Worm (Caenorhabditis elegans) whole organism, L4 larva: ENCODE measurements around the gene dre-1.

ENCODE experiments used
- ceh-20 ChIP-seq: fragments of 200-800 bp; sonication (Bioruptor generic); IDR thresholded peaks from 2 replicates; pipeline ENCODE4 v1.3.6; 2022; ENCODE audit warnings: missing genetic modification reagents, missing genetic modification characterization, missing compliant biosample characterization
- ctbp-1 ChIP-seq: fragments of 200-800 bp; sonication (Bioruptor generic); IDR thresholded peaks from 2 replicates; pipeline ENCODE4 v1.3.6; 2022; ENCODE audit warnings: missing genetic modification reagents, missing genetic modification characterization, missing compliant biosample characterization
- daf-16 ChIP-seq, 3 experiments: sonication (generic microtip); optimal IDR thresholded peaks; 2 replicates each; lab custom pipeline; 2016 to 2017; ENCODE audit warnings: missing genetic modification characterization in 3 of 3, missing genetic modification reagents in 3 of 3, mild to moderate bottlenecking in 2 of 3, missing compliant biosample characterization in 2 of 3, missing biosample characterization in 1 of 3, moderate library complexity in 1 of 3
- daf-8 ChIP-seq: fragments of 200-800 bp; sonication (Bioruptor generic); IDR thresholded peaks from 2 replicates; pipeline ENCODE4 v1.3.6; 2022; ENCODE audit warnings: missing genetic modification characterization, missing compliant biosample characterization
- dmd-6 ChIP-seq: fragments of 200-800 bp; sonication (Bioruptor generic); IDR thresholded peaks from 2 replicates; pipeline ENCODE4 v1.3.6; 2022; ENCODE audit warnings: missing genetic modification reagents, missing genetic modification characterization, missing compliant biosample characterization
- dmd-9 ChIP-seq: fragments of 200-800 bp; sonication (Bioruptor generic); IDR thresholded peaks from 2 replicates; pipeline ENCODE4 v1.3.6; 2022; ENCODE audit warnings: missing genetic modification reagents, missing genetic modification characterization, missing compliant biosample characterization
- gei-8 ChIP-seq: fragments of 200-800 bp; sonication (Bioruptor generic); optimal IDR thresholded peaks from 2 replicates; lab custom pipeline; 2018; ENCODE audit warnings: mild to moderate bottlenecking, missing genetic modification characterization, missing compliant biosample characterization
- hlh-11 ChIP-seq: fragments of 200-800 bp; sonication (Bioruptor generic); optimal IDR thresholded peaks from 2 replicates; lab custom pipeline; 2018; ENCODE audit warnings: mild to moderate bottlenecking, missing genetic modification characterization, missing compliant biosample characterization
- hlh-30 ChIP-seq: sonication (generic microtip); optimal IDR thresholded peaks from 2 replicates; lab custom pipeline; 2017; ENCODE audit warnings: antibody characterized with exemption, mild to moderate bottlenecking, missing genetic modification characterization, missing compliant biosample characterization; ENCODE audit not compliant: insufficient read depth
- hmg-1.1 ChIP-seq: fragments of 200-800 bp; sonication (Bioruptor generic); IDR thresholded peaks from 2 replicates; pipeline ENCODE4 v1.3.6; 2022; ENCODE audit warnings: missing genetic modification reagents, missing genetic modification characterization, missing compliant biosample characterization
- jun-1 ChIP-seq: fragments of 150-350 bp; optimal IDR thresholded peaks from 2 replicates; lab custom pipeline; 2014; ENCODE audit warnings: missing biosample characterization, missing genetic modification reagents, missing genetic modification characterization
- lin-1 ChIP-seq: fragments of 200-800 bp; sonication (Bioruptor generic); IDR thresholded peaks from 2 replicates; pipeline ENCODE4 v1.3.6; 2022; ENCODE audit warnings: missing genetic modification reagents, missing genetic modification characterization, missing compliant biosample characterization
- lir-3 ChIP-seq: sonication (generic microtip); optimal IDR thresholded peaks from 2 replicates; lab custom pipeline; 2016; ENCODE audit warnings: mild to moderate bottlenecking, missing genetic modification characterization, missing compliant biosample characterization
- madf-9 ChIP-seq: fragments of 200-800 bp; sonication (Bioruptor generic); conservative IDR thresholded peaks from 2 replicates; pipeline ENCODE4 v1.3.6; 2022; ENCODE audit warnings: missing genetic modification reagents, missing genetic modification characterization, missing compliant biosample characterization
- mxl-3 ChIP-seq: fragments of 200-800 bp; sonication (Bioruptor generic); optimal IDR thresholded peaks from 2 replicates; lab custom pipeline; 2018; ENCODE audit warnings: mild to moderate bottlenecking, missing genetic modification characterization, missing compliant biosample characterization
- nhr-10 ChIP-seq: fragments of 150-350 bp; optimal IDR thresholded peaks from 2 replicates; lab custom pipeline; 2014; ENCODE audit warnings: missing biosample characterization, missing genetic modification characterization
- nhr-237 ChIP-seq: sonication (generic microtip); optimal IDR thresholded peaks from 2 replicates; lab custom pipeline; 2017; ENCODE audit warnings: missing biosample characterization, missing genetic modification characterization
- nhr-25 ChIP-seq: sonication (generic microtip); optimal IDR thresholded peaks from 2 replicates; lab custom pipeline; 2017; ENCODE audit warnings: missing genetic modification characterization, mild to moderate bottlenecking, missing compliant biosample characterization, antibody characterized with exemption, moderate library complexity, borderline replicate concordance; ENCODE audit not compliant: insufficient read depth
- nhr-28 ChIP-seq: fragments of 150-350 bp; optimal IDR thresholded peaks from 2 replicates; lab custom pipeline; 2014; ENCODE audit warnings: missing biosample characterization, missing genetic modification characterization
- nhr-48 ChIP-seq: sonication (generic microtip); optimal IDR thresholded peaks from 2 replicates; lab custom pipeline; 2016; ENCODE audit warnings: mild to moderate bottlenecking, missing genetic modification characterization, missing compliant biosample characterization
- nhr-77 ChIP-seq: fragments of 150-350 bp; optimal IDR thresholded peaks from 2 replicates; lab custom pipeline; 2014; ENCODE audit warnings: missing biosample characterization, missing genetic modification characterization
- saeg-2 ChIP-seq: fragments of 200-800 bp; sonication (Bioruptor generic); IDR thresholded peaks from 2 replicates; pipeline ENCODE4 v1.3.6; 2022; ENCODE audit warnings: missing genetic modification reagents, missing genetic modification characterization, missing compliant biosample characterization
- sdz-12 ChIP-seq: fragments of 200-800 bp; sonication (Bioruptor generic); optimal IDR thresholded peaks from 2 replicates; lab custom pipeline; 2018; ENCODE audit warnings: mild to moderate bottlenecking, missing genetic modification characterization, missing compliant biosample characterization
- snpc-1.2 ChIP-seq: fragments of 200-800 bp; sonication (Bioruptor generic); IDR thresholded peaks from 2 replicates; pipeline ENCODE4 v1.3.6; 2022; ENCODE audit warnings: missing genetic modification reagents, missing genetic modification characterization, missing compliant biosample characterization
- tag-97 ChIP-seq: fragments of 200-800 bp; sonication (Bioruptor generic); IDR thresholded peaks from 2 replicates; pipeline ENCODE4 v1.3.6; 2022; ENCODE audit warnings: missing genetic modification characterization, missing compliant biosample characterization
- unc-62 ChIP-seq, 3 experiments: fragments of 150-350 bp in 1 of 3; sonication (generic microtip); optimal IDR thresholded peaks in 2 of 3; peaks in 1 of 3; 1 replicate in 1 of 3; 2 replicates in 2 of 3; lab custom pipeline; 2014 to 2017; ENCODE audit warnings: missing biosample characterization in 3 of 3, missing genetic modification characterization in 3 of 3, missing genetic modification reagents in 3 of 3, missing genotype in 1 of 3
- vab-7 ChIP-seq: fragments of 200-800 bp; sonication (Bioruptor generic); IDR thresholded peaks from 2 replicates; pipeline ENCODE4 v1.3.6; 2022; ENCODE audit warnings: missing genetic modification reagents, missing genetic modification characterization, missing compliant biosample characterization
- zfp-3 ChIP-seq: fragments of 200-800 bp; sonication (Bioruptor generic); conservative IDR thresholded peaks from 2 replicates; pipeline ENCODE4 v1.3.6; 2022; ENCODE audit warnings: missing genetic modification reagents, missing genetic modification characterization, missing compliant biosample characterization
- zip-2 ChIP-seq: fragments of 150-350 bp; optimal IDR thresholded peaks from 2 replicates; lab custom pipeline; 2014; ENCODE audit warnings: missing biosample characterization, missing genetic modification characterization

dre-1 gene

ce11 chrV:6506238-6506956 is 39.9 kb downstream of the dre-1 start:
- TF ChIP-seq unc-62 (GFP tag; optimal IDR thresholded peaks at IDR 0.05 in 1 of 2; lab: Kevin White, UChicago) = peak in 1 of 2 experiments; percentile 95
- no peak for TF ChIP-seq unc-62 (tag; optimal IDR thresholded peaks at IDR 0.05; lab: Kevin White, UChicago)
- no peak for TF ChIP-seq nhr-25

- no peak for TF ChIP-seq hmg-1.1 (GFP tag; lab: Robert Waterston, UW)
- TF ChIP-seq tag-97 (GFP tag; lab: Robert Waterston, UW) = no peak
- TF ChIP-seq madf-9 (GFP tag; lab: Robert Waterston, UW) = no peak
- TF ChIP-seq nhr-237 (tag; lab: Kevin White, UChicago) = no peak
- peak in 1 of 2 experiments; percentile 65 for TF ChIP-seq unc-62 (GFP tag; optimal IDR thresholded peaks at IDR 0.05 in 1 of 2; lab: Kevin White, UChicago)
- TF ChIP-seq unc-62 (tag; optimal IDR thresholded peaks at IDR 0.05; lab: Kevin White, UChicago) = no peak
- no peak for TF ChIP-seq saeg-2 (GFP tag; lab: Robert Waterston, UW)
- TF ChIP-seq snpc-1.2 = no peak
- peak; percentile 70 for TF ChIP-seq hlh-30 (tag; lab: Kevin White, UChicago)
- TF ChIP-seq jun-1 (tag; lab: Kevin White, UChicago) = no peak
- no peak for TF ChIP-seq ctbp-1 (GFP tag; lab: Robert Waterston, UW)
- TF ChIP-seq daf-16 (GFP tag; optimal IDR thresholded peaks at IDR 0.05; lab: Kevin White, UChicago) = no peak
- no peak for TF ChIP-seq daf-16 (tag; optimal IDR thresholded peaks at IDR 0.05; lab: Kevin White, UChicago)
- TF ChIP-seq sdz-12 = no peak
- no peak for TF ChIP-seq lin-1 (GFP tag; lab: Robert Waterston, UW)
- TF ChIP-seq lir-3 (tag; lab: Kevin White, UChicago) = no peak
- no peak for TF ChIP-seq gei-8 (GFP tag; lab: Kevin White, UChicago)
- no peak for TF ChIP-seq dmd-9 (GFP tag; lab: Robert Waterston, UW)
- TF ChIP-seq nhr-48 (tag; lab: Kevin White, UChicago) = peak; percentile 10
- TF ChIP-seq hlh-11 (tag; lab: Kevin White, UChicago) = peak; percentile 27
- no peak for TF ChIP-seq zfp-3 (GFP tag; lab: Robert Waterston, UW)
- no peak for TF ChIP-seq nhr-77 (tag; lab: Kevin White, UChicago)
- 0 out of 2 replicates have a peak, but pooled peaks have one; percentile 34 for TF ChIP-seq ceh-20 (GFP tag; lab: Robert Waterston, UW)
- no peak for TF ChIP-seq nhr-10 (tag; lab: Kevin White, UChicago)
- no peak for TF ChIP-seq mxl-3
- TF ChIP-seq daf-8 (GFP tag; lab: Robert Waterston, UW) = no peak
- TF ChIP-seq vab-7 = no peak
Measured at ce11 chrV:6505339-6505811, 40.9 kb downstream of the dre-1 start, which contains the start of gene W01A11.7. W01A11.7 (minus strand) TSS chrV:6505389.

ce11 chrV:6504131-6504827 is 42.0 kb downstream of the dre-1 start, which contains the start of gene moc-2:
moc-2 (minus strand) TSS chrV:6504181.
- TF ChIP-seq ctbp-1 (GFP tag; lab: Robert Waterston, UW) (no peak), unc-62 (GFP tag; optimal IDR thresholded peaks at IDR 0.05 in 1 of 2; lab: Kevin White, UChicago) (peak in 1 of 2 experiments; percentile 76), unc-62 (tag; optimal IDR thresholded peaks at IDR 0.05; lab: Kevin White, UChicago) (no peak)

- TF ChIP-seq nhr-77 (tag; lab: Kevin White, UChicago) (peak; percentile 9), hlh-11 (tag; lab: Kevin White, UChicago) (peak; percentile 30), dmd-6 (GFP tag; lab: Robert Waterston, UW) (peak; percentile 34; the same call in 1 of the 2 replicates), snpc-1.2 (no peak), nhr-28 (tag; lab: Kevin White, UChicago) (peak; percentile 23), ceh-20 (GFP tag; lab: Robert Waterston, UW) (0 out of 2 replicates have a peak, but pooled peaks have one; percentile 53), zip-2 (tag; lab: Kevin White, UChicago) (no peak), hlh-30 (tag; lab: Kevin White, UChicago) (peak; percentile 35), daf-16 (GFP tag; optimal IDR thresholded peaks at IDR 0.05; lab: Kevin White, UChicago) (no peak), daf-16 (tag; optimal IDR thresholded peaks at IDR 0.05; lab: Kevin White, UChicago) (peak; percentile 37)
Measured at ce11 chrV:6503158-6503557, 43.1 kb downstream of the dre-1 start.
